Worm (Caenorhabditis elegans) whole organism, mixed stage, embryonic: ENCODE data around the gene Y52E8A.6.

Source experiments
- M03D4.4 ChIP-seq: sonication (generic microtip); optimal IDR thresholded peaks from 2 replicates; lab custom pipeline; 2017; ENCODE audit warnings: mild to moderate bottlenecking, missing genetic modification characterization, missing compliant biosample characterization
- bed-3 ChIP-seq: fragments of 200-800 bp; sonication (Bioruptor generic); optimal IDR thresholded peaks from 3 replicates; lab custom pipeline; 2018; ENCODE audit warnings: mild to moderate bottlenecking, missing genetic modification characterization, moderate library complexity, missing compliant biosample characterization
- blmp-1 ChIP-seq: fragments of 150-350 bp; optimal IDR thresholded peaks from 2 replicates; lab custom pipeline; 2014; ENCODE audit warnings: missing biosample characterization, missing genetic modification characterization
- ceh-39 ChIP-seq: fragments of 150-350 bp; optimal IDR thresholded peaks from 2 replicates; lab custom pipeline; 2014; ENCODE audit warnings: missing biosample characterization, missing genetic modification characterization
- ceh-43 ChIP-seq: fragments of 200-800 bp; sonication (Bioruptor generic); optimal IDR thresholded peaks from 2 replicates; lab custom pipeline; 2018; ENCODE audit warnings: mild to moderate bottlenecking, missing genetic modification characterization, moderate library complexity, missing compliant biosample characterization
- ceh-83 ChIP-seq: fragments of 200-800 bp; sonication (Bioruptor generic); optimal IDR thresholded peaks from 2 replicates; lab custom pipeline; 2018; ENCODE audit warnings: mild to moderate bottlenecking, missing genetic modification characterization, missing compliant biosample characterization
- ces-1 ChIP-seq: fragments of 150-350 bp; optimal IDR thresholded peaks from 2 replicates; lab custom pipeline; 2014; ENCODE audit warnings: missing biosample characterization, missing genetic modification reagents, missing genetic modification characterization
- cnd-1 ChIP-seq: fragments of 200-800 bp; sonication (Bioruptor generic); optimal IDR thresholded peaks from 2 replicates; lab custom pipeline; 2018; ENCODE audit warnings: mild to moderate bottlenecking, missing genetic modification characterization, missing compliant biosample characterization
- drap-1 ChIP-seq: fragments of 200-800 bp; sonication (Bioruptor generic); optimal IDR thresholded peaks from 3 replicates; lab custom pipeline; 2018; ENCODE audit warnings: mild to moderate bottlenecking, missing genetic modification characterization, missing compliant biosample characterization
- elt-1 ChIP-seq: sonication (generic microtip); optimal IDR thresholded peaks from 2 replicates; lab custom pipeline; 2017; ENCODE audit warnings: missing genetic modification characterization, mild to moderate bottlenecking, missing compliant biosample characterization, antibody characterized with exemption, moderate library complexity, borderline replicate concordance; ENCODE audit not compliant: insufficient read depth
- elt-3 ChIP-seq: fragments of 150-350 bp; optimal IDR thresholded peaks from 2 replicates; lab custom pipeline; 2014; ENCODE audit warnings: missing biosample characterization, missing genetic modification characterization
- flh-1 ChIP-seq: fragments of 200-800 bp; sonication (Bioruptor generic); optimal IDR thresholded peaks from 2 replicates; lab custom pipeline; 2018; ENCODE audit warnings: mild to moderate bottlenecking, missing genetic modification characterization, moderate library complexity, missing compliant biosample characterization
- hlh-1 ChIP-seq: fragments of 150-350 bp; optimal IDR thresholded peaks from 2 replicates; lab custom pipeline; 2014; ENCODE audit warnings: missing biosample characterization, missing genetic modification reagents, missing genetic modification characterization
- lin-13 ChIP-seq: fragments of 150-350 bp; optimal IDR thresholded peaks from 2 replicates; lab custom pipeline; 2014; ENCODE audit warnings: missing biosample characterization, missing genetic modification characterization
- lin-32 ChIP-seq: fragments of 200-800 bp; sonication (Bioruptor generic); optimal IDR thresholded peaks from 2 replicates; lab custom pipeline; 2018; ENCODE audit warnings: mild to moderate bottlenecking, missing genetic modification characterization, missing compliant biosample characterization
- lsy-2 ChIP-seq: fragments of 150-350 bp; optimal IDR thresholded peaks from 2 replicates; lab custom pipeline; 2014; ENCODE audit warnings: missing biosample characterization, missing genetic modification characterization
- mab-5 ChIP-seq: fragments of 150-350 bp; optimal IDR thresholded peaks from 2 replicates; lab custom pipeline; 2014; ENCODE audit warnings: missing biosample characterization, missing genetic modification characterization
- mep-1 ChIP-seq: fragments of 150-350 bp; optimal IDR thresholded peaks from 2 replicates; lab custom pipeline; 2017; ENCODE audit warnings: missing biosample characterization, missing genetic modification reagents, missing genetic modification characterization, inconsistent platforms
- nhr-12 ChIP-seq: fragments of 150-350 bp; optimal IDR thresholded peaks from 2 replicates; lab custom pipeline; 2014; ENCODE audit warnings: missing biosample characterization, missing genetic modification characterization
- nhr-237 ChIP-seq: fragments of 150-350 bp; optimal IDR thresholded peaks from 2 replicates; lab custom pipeline; 2014; ENCODE audit warnings: missing biosample characterization, missing genetic modification characterization
- nhr-76 ChIP-seq: sonication (generic microtip); optimal IDR thresholded peaks from 2 replicates; lab custom pipeline; 2017; ENCODE audit warnings: missing biosample characterization, missing genetic modification characterization
- pha-4 ChIP-seq: fragments of 150-350 bp; optimal IDR thresholded peaks from 2 replicates; lab custom pipeline; 2018; ENCODE audit warnings: missing biosample characterization, missing genetic modification reagents, missing genetic modification characterization
- sem-2 ChIP-seq: fragments of 200-800 bp; sonication (Bioruptor generic); optimal IDR thresholded peaks from 2 replicates; lab custom pipeline; 2018; ENCODE audit warnings: mild to moderate bottlenecking, missing genetic modification characterization, missing compliant biosample characterization
- snpc-4 ChIP-seq: fragments of 150-350 bp; optimal IDR thresholded peaks from 2 replicates; lab custom pipeline; 2014; ENCODE audit warnings: missing biosample characterization, missing genetic modification characterization
- sptf-1 ChIP-seq: sonication (generic microtip); optimal IDR thresholded peaks from 2 replicates; lab custom pipeline; 2017; ENCODE audit warnings: mild to moderate bottlenecking, missing genetic modification characterization, moderate library complexity, missing compliant biosample characterization
- tbx-8 ChIP-seq: fragments of 200-800 bp; sonication (Bioruptor generic); optimal IDR thresholded peaks from 2 replicates; lab custom pipeline; 2018; ENCODE audit warnings: mild to moderate bottlenecking, missing genetic modification characterization, moderate library complexity, missing compliant biosample characterization
- unc-120 ChIP-seq: sonication (generic microtip); optimal IDR thresholded peaks from 2 replicates; lab custom pipeline; 2017; ENCODE audit warnings: missing genetic modification characterization, missing compliant biosample characterization; ENCODE audit not compliant: poor library complexity, severe bottlenecking
- unc-39 ChIP-seq: fragments of 150-350 bp; optimal IDR thresholded peaks from 2 replicates; lab custom pipeline; 2014; ENCODE audit warnings: missing biosample characterization, missing genetic modification characterization
- unc-62 ChIP-seq: fragments of 150-350 bp; optimal IDR thresholded peaks from 2 replicates; lab custom pipeline; 2014; ENCODE audit warnings: missing biosample characterization, missing genetic modification reagents, missing genetic modification characterization
- ztf-11 ChIP-seq: fragments of 150-350 bp; optimal IDR thresholded peaks from 2 replicates; lab custom pipeline; 2014; ENCODE audit warnings: missing biosample characterization, missing genetic modification characterization

Y52E8A.6 gene

DNA sequence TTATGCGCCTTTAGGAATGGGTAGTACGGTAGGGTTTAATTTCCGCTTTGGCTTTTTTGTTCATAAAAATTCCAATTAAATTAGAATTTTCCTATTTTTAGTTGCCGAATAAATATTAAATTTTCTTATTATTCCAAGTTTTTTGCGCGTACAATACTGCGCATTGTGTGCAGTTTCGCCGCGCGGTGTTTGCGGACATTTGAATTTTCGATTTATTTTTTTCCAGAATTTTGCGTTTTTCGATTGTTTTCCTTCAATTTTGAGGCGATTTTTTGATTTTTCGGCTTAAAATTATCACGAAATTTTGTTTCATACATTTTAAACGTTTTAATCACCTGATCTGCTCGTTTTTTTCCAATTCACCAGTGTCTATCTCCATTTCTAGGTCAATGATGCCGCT is 3.1 kb upstream of the Y52E8A.6 start, which contains the start of gene H20J04.6:
TSS of gene H20J04.6 (plus strand) at position 386 of the 400 bp plus-strand sequence.
- peak; percentile 39 for TF ChIP-seq lsy-2 (tag; lab: Kevin White, UChicago)
- TF ChIP-seq ceh-83, result peak; percentile 13
- TF ChIP-seq ces-1 (GFP tag; lab: Kevin White, UChicago), result peak; percentile 18
- no peak for TF ChIP-seq M03D4.4 (tag; lab: Kevin White, UChicago)
- TF ChIP-seq lin-32 (GFP tag; lab: Kevin White, UChicago), result no peak
- no peak for TF ChIP-seq hlh-1 (tag; lab: Kevin White, UChicago)
- no peak for TF ChIP-seq bed-3
- TF ChIP-seq flh-1 (GFP tag; lab: Kevin White, UChicago), result no peak
- TF ChIP-seq mep-1, result peak; percentile 29
- TF ChIP-seq tbx-8 (GFP tag; lab: Kevin White, UChicago), result no peak

DNA sequence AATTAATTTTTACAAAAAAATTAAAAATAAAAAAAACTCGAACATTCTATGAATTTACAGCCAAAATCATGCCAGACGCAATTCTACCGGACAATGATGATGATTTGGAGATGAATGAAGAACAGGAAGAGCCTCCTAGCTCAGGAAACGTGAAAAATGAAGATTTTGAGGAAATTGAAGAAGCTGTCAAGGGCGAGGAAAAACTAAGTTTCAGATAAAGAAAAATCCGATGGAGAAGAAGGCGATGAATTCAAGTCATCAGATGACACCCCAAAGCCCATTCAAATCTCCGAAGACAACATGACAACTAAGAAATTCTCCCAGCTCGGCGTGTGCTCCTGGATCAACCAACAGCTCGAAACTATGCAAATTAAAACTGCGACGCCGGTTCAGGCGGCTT is 2.0 kb upstream of the Y52E8A.6 start, which contains the start of gene Y52E8A.1:
TSS of gene Y52E8A.1 (plus strand) at position 301 of the 400 bp plus-strand sequence.
- no peak for TF ChIP-seq nhr-12 (tag; lab: Kevin White, UChicago)
- TF ChIP-seq snpc-4 (tag; lab: Kevin White, UChicago), result no peak
- no peak for TF ChIP-seq lin-32 (GFP tag; lab: Kevin White, UChicago)
- TF ChIP-seq sem-2 (GFP tag; lab: Kevin White, UChicago), result no peak
- TF ChIP-seq nhr-237 (tag; lab: Kevin White, UChicago), result no peak
- no peak for TF ChIP-seq mab-5 (tag; lab: Kevin White, UChicago)
- no peak for TF ChIP-seq ceh-43 (GFP tag; lab: Kevin White, UChicago)
- no peak for TF ChIP-seq M03D4.4 (tag; lab: Kevin White, UChicago)
- TF ChIP-seq unc-39, result no peak
- TF ChIP-seq elt-3 (tag; lab: Kevin White, UChicago), result no peak
- TF ChIP-seq elt-1 (tag; lab: Kevin White, UChicago), result no peak
- no peak for TF ChIP-seq unc-62 (GFP tag; lab: Kevin White, UChicago)

- TF ChIP-seq pha-4 (tag; lab: Kevin White, UChicago) (no peak), elt-1 (tag; lab: Kevin White, UChicago) (no peak), lin-13 (no peak)
Measured at ce11 chrII:4320455-4320854, 686 bp upstream of the Y52E8A.6 start, which contains the start of gene Y52E8A.2. Y52E8A.2 (plus strand) TSS chrII:4320836.

ce11 chrII:4316011-4316410 is 3.8 kb downstream of the Y52E8A.6 start, which contains the start of gene srw-40:
srw-40 (minus strand) TSS chrII:4316111.
- no peak for TF ChIP-seq elt-3 (tag; lab: Kevin White, UChicago)
- no peak for TF ChIP-seq blmp-1
- TF ChIP-seq lsy-2 (tag; lab: Kevin White, UChicago), result no peak
- TF ChIP-seq nhr-76 (tag; lab: Kevin White, UChicago), result no peak
- TF ChIP-seq mab-5 (tag; lab: Kevin White, UChicago), result no peak
- no peak for TF ChIP-seq lin-32 (GFP tag; lab: Kevin White, UChicago)
- no peak for TF ChIP-seq M03D4.4 (tag; lab: Kevin White, UChicago)
- no peak for TF ChIP-seq ceh-39 (tag; lab: Kevin White, UChicago)
- no peak for TF ChIP-seq ztf-11 (tag; lab: Kevin White, UChicago)
- TF ChIP-seq pha-4 (tag; lab: Kevin White, UChicago), result no peak
- TF ChIP-seq lin-13, result no peak
- TF ChIP-seq unc-39, result no peak
- TF ChIP-seq sptf-1 (tag; lab: Kevin White, UChicago), result no peak
- no peak for TF ChIP-seq cnd-1
- TF ChIP-seq ceh-43 (GFP tag; lab: Kevin White, UChicago), result no peak
- TF ChIP-seq unc-120, result no peak
- no peak for TF ChIP-seq unc-62 (GFP tag; lab: Kevin White, UChicago)
- no peak for TF ChIP-seq ces-1 (GFP tag; lab: Kevin White, UChicago)
- TF ChIP-seq, all 35 proteins: peak for 0

ce11 chrII:4312115-4312514 is 7.7 kb downstream of the Y52E8A.6 start, which contains the start of gene plep-1:
plep-1 (minus strand) TSS chrII:4312215.
- TF ChIP-seq drap-1 (GFP tag; lab: Kevin White, UChicago) (no peak), ceh-39 (tag; lab: Kevin White, UChicago) (no peak)
